Fruit fly (Drosophila melanogaster) Kc167 (cell line): ENCODE data around the gene Ccdc58.

Source experiments
- h ChIP-seq: fragments of >200 bp; optimal IDR thresholded peaks from 3 replicates; lab custom pipeline; 2018; ENCODE audit warnings: missing external identifiers
- psq ChIP-seq: fragments of >200 bp; optimal IDR thresholded peaks from 2 replicates; lab custom pipeline; 2017; ENCODE audit warnings: missing external identifiers

dm6 chr3L:19834143-19834794 is 29.3 kb downstream of the Ccdc58 start, which contains the start of the genes trc and CG32221:
- TF ChIP-seq psq (lab: Kevin White, UChicago): no peak
- TF ChIP-seq h (lab: Kevin White, UChicago): no peak
